Worm (Caenorhabditis elegans) whole organism, mixed stage, embryonic: ENCODE results near the gene clec-153.

Source experiments
- nhr-2 ChIP-seq: fragments of 150-350 bp; optimal IDR thresholded peaks from 2 replicates; lab custom pipeline; 2014; ENCODE audit warnings: missing biosample characterization, missing genetic modification characterization
- nhr-237 ChIP-seq: fragments of 150-350 bp; optimal IDR thresholded peaks from 2 replicates; lab custom pipeline; 2014; ENCODE audit warnings: missing biosample characterization, missing genetic modification characterization
- tbx-8 ChIP-seq: fragments of 200-800 bp; sonication (Bioruptor generic); optimal IDR thresholded peaks from 2 replicates; lab custom pipeline; 2018; ENCODE audit warnings: mild to moderate bottlenecking, missing genetic modification characterization, moderate library complexity, missing compliant biosample characterization
- unc-62 ChIP-seq: fragments of 150-350 bp; optimal IDR thresholded peaks from 2 replicates; lab custom pipeline; 2014; ENCODE audit warnings: missing biosample characterization, missing genetic modification reagents, missing genetic modification characterization

DNA sequence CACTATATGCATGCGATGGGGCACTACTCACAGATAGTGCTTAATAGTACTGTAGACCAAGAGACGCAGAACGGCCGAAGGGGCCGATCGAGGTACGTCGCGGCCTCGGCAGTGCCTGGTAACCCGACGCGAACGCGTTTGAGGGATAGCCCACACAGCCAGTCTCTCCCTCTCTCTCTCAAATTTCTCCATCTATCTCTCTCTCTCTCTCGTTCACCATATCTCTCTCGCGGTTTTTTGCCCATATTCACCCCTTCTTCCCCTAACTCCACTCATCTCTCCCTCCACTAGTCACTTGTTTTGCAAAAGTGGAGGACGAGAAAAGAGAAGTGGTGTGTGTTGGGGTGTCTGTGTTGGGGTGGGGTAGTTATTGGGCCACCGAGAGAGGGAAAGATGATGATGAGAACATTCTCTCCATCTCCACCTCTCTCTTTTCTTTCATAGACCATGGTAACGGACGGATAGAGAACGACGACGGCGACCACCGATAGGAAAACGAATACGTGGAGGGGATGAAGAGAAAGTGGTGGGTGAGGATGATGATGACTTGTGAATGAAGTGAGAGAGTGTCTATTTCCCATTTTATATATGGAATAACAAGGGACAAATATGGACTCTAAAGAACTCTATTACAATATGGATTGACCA lies 31.8 kb downstream of the clec-153 start:
- TF ChIP-seq nhr-2 (tag; lab: Kevin White, UChicago) = no peak
- peak; percentile 73 for TF ChIP-seq unc-62 (GFP tag; lab: Kevin White, UChicago)
- no peak for TF ChIP-seq tbx-8 (GFP tag; lab: Kevin White, UChicago)
- no peak for TF ChIP-seq nhr-237 (tag; lab: Kevin White, UChicago)
